Worm (Caenorhabditis elegans): ENCODE results near the gene K01A6.7.

K01A6.7 gene

DNA sequence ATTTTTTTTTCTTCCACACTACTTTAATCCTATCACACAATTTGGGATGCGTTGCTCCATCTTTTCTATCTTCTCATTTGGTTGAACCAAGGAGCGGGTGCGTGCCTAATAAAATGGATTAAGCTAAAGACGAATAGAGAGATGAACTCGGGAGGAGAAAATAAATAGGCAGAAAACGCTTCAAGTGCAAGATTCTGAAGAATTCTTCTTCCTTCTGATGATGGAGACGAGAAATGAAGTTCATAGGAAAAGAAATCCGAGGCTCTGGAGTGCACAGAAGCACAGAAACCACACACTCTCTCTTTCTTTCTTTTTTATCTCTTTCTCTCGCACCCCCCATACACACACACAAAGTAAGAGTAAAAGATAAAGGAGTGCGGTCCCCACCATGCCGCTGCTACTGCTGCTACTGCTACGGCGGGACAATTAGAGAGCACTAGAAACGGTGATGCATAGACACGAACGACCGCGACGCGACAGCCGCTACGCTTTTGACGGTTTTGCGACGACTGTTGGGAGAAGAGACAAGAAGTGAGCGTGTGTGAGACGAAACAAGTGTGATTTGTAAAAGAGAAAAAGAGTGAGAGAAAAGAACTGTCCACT, 46.2 kb downstream of the K01A6.7 start (continued):
- TF ChIP-seq Y75B8A.6 (GFP tag; IDR thresholded peaks at IDR 0.05) (no peak), arid-1 (GFP tag; conservative IDR thresholded peaks at IDR 0.05) (no peak), nhr-25 (tag; optimal IDR thresholded peaks at IDR 0.05; ENCODE audit: borderline replicate concordance, insufficient read depth) (peak; percentile 79), D1046.2 (GFP tag; IDR thresholded peaks at IDR 0.05) (no peak), zfp-3 (GFP tag; conservative IDR thresholded peaks at IDR 0.05) (no peak), ctbp-1 (GFP tag; IDR thresholded peaks at IDR 0.05) (0 out of 2 replicates have a peak, but pooled peaks have one; percentile 56), ceh-32 (tag; optimal IDR thresholded peaks at IDR 0.05; ENCODE audit: poor library complexity) (no peak), snpc-1.2 (GFP tag; IDR thresholded peaks at IDR 0.05) (no peak), hlh-11 (tag; optimal IDR thresholded peaks at IDR 0.05) (peak; percentile 98), hmg-1.1 (GFP tag; IDR thresholded peaks at IDR 0.05) (peak; percentile 85), lsy-2 (tag; optimal IDR thresholded peaks at IDR 0.05) (peak; percentile 32 to 58)

DNA sequence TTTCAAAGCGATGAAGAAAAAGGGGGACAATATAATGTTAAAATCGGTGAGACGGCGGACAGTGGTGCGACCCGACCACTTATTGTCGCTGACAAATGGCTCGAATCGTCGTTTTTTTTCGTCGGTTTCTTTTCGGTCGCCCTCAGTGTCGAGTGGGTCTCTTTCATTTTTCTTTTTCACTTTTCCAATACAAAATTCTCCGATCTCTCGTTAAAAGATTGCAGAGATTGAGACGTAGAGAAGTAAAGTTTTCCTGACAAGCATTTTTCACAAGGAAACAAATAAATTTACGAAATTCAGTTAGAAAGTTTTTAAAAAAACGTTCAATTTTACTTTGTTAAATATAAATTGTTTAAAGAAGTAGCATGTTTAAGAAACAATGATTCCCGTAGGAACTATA, 46.8 kb downstream of the K01A6.7 start:
- no peak for TF ChIP-seq zip-2 (tag; optimal IDR thresholded peaks at IDR 0.05)
- TF ChIP-seq skn-1 (tag; optimal IDR thresholded peaks at IDR 0.05) = no peak
- peak in 1 of 2 experiments; percentile 20 for TF ChIP-seq unc-62 (GFP tag; optimal IDR thresholded peaks at IDR 0.05 in 1 of 2)
- TF ChIP-seq unc-62 (tag; optimal IDR thresholded peaks at IDR 0.05) = no peak
- TF ChIP-seq zag-1 (tag; optimal IDR thresholded peaks at IDR 0.05) = no peak

DNA sequence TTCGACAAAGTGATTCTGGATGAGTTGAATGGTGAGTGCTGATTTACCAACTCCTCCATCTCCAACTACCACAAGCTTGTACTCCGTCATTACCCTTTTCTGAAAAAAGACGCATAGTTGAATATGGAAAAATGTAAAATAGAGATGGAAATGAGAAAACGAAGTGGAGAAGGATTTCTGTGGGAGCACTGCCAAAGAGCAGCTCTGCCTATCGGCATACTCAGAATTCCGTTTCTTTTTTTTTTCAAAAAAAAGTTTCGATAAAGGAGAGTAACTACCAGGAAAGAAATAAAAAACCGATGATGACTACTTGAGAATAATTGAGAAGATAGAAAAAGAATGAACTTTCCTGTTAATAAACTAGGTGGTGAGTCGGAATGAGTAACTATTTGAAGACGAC, 47.4 kb downstream of the K01A6.7 start, which contains the start of gene let-60:
Gene let-60 (minus strand): TSS at position 101 of the 400 bp plus-strand sequence.
- TF ChIP-seq aha-1 (tag) = peak; percentile 86
- no peak for TF ChIP-seq lin-38 (GFP tag; IDR thresholded peaks at IDR 0.05)
